Worm (Caenorhabditis elegans) whole organism, young adult: Measurements from ENCODE around the gene Y69A2AR.24.

Experiments used
- B0019.2 ChIP-seq: fragments of 200-800 bp; sonication (Bioruptor generic); conservative IDR thresholded peaks from 2 replicates; pipeline ENCODE4 v1.3.6; 2022; ENCODE audit warnings: missing genetic modification reagents, missing genetic modification characterization, missing compliant biosample characterization
- B0035.1 ChIP-seq: sonication (generic microtip); optimal IDR thresholded peaks from 2 replicates; lab custom pipeline; 2016; ENCODE audit warnings: missing genetic modification characterization, mild to moderate bottlenecking, missing compliant biosample characterization, missing genotype, missing genetic modification reagents
- C06A6.2 ChIP-seq: fragments of 200-800 bp; sonication (Bioruptor generic); conservative IDR thresholded peaks from 2 replicates; pipeline ENCODE4 v1.3.6; 2022; ENCODE audit warnings: missing genetic modification characterization, missing compliant biosample characterization
- C17E4.6 ChIP-seq: fragments of 200-800 bp; sonication (Bioruptor generic); IDR thresholded peaks from 2 replicates; pipeline ENCODE4 v1.3.6; 2022; ENCODE audit warnings: missing genetic modification reagents, missing genetic modification characterization, missing compliant biosample characterization
- F33H1.4 ChIP-seq: fragments of 200-800 bp; sonication (Bioruptor generic); IDR thresholded peaks from 2 replicates; pipeline ENCODE4 v1.3.6; 2022; ENCODE audit warnings: missing genetic modification reagents, missing genetic modification characterization, missing compliant biosample characterization
- F39B2.1 ChIP-seq: fragments of 200-800 bp; sonication (Bioruptor generic); IDR thresholded peaks from 2 replicates; pipeline ENCODE4 v1.3.6; 2022; ENCODE audit warnings: missing genetic modification reagents, missing genetic modification characterization, missing compliant biosample characterization
- F55B11.4 ChIP-seq: sonication (generic microtip); optimal IDR thresholded peaks from 2 replicates; lab custom pipeline; 2016; ENCODE audit warnings: missing compliant biosample characterization, missing genetic modification characterization, borderline replicate concordance; ENCODE audit not compliant: insufficient read depth
- F57C9.4 ChIP-seq: sonication (generic microtip); optimal IDR thresholded peaks from 2 replicates; lab custom pipeline; 2017; ENCODE audit warnings: mild to moderate bottlenecking, missing genetic modification characterization, missing compliant biosample characterization
- T26A5.8 ChIP-seq: sonication (generic microtip); optimal IDR thresholded peaks from 2 replicates; lab custom pipeline; 2016; ENCODE audit warnings: missing genetic modification characterization, missing compliant biosample characterization
- Y56A3A.18 ChIP-seq: fragments of 200-800 bp; sonication (Bioruptor generic); IDR thresholded peaks from 2 replicates; pipeline ENCODE4 v1.3.6; 2022; ENCODE audit warnings: missing genetic modification reagents, missing genetic modification characterization, missing compliant biosample characterization
- Y67H2A.10 ChIP-seq: fragments of 200-800 bp; sonication (Bioruptor generic); conservative IDR thresholded peaks from 2 replicates; pipeline ENCODE4 v1.3.6; 2022; ENCODE audit warnings: missing genetic modification reagents, missing genetic modification characterization, missing compliant biosample characterization
- ZK185.1 ChIP-seq: sonication (generic microtip); optimal IDR thresholded peaks from 2 replicates; lab custom pipeline; 2016; ENCODE audit warnings: mild to moderate bottlenecking, missing genetic modification characterization, missing compliant biosample characterization; ENCODE audit not compliant: poor library complexity, severe bottlenecking
- akir-1 ChIP-seq: fragments of 200-800 bp; sonication (Bioruptor generic); optimal IDR thresholded peaks from 2 replicates; lab custom pipeline; 2018; ENCODE audit warnings: mild to moderate bottlenecking, missing genetic modification characterization, moderate library complexity, missing compliant biosample characterization
- aptf-3 ChIP-seq: fragments of 200-800 bp; sonication (Bioruptor generic); IDR thresholded peaks from 2 replicates; pipeline ENCODE4 v1.3.6; 2022; ENCODE audit warnings: missing genetic modification characterization, missing compliant biosample characterization
- attf-5 ChIP-seq: fragments of 200-800 bp; sonication (Bioruptor generic); optimal IDR thresholded peaks from 2 replicates; lab custom pipeline; 2018; ENCODE audit warnings: mild to moderate bottlenecking, missing genetic modification characterization, missing compliant biosample characterization
- ceh-40 ChIP-seq: fragments of 200-800 bp; sonication (Bioruptor generic); IDR thresholded peaks from 2 replicates; pipeline ENCODE4 v1.3.6; 2022; ENCODE audit warnings: missing genetic modification characterization, missing compliant biosample characterization
- ceh-79 ChIP-seq: sonication (generic microtip); optimal IDR thresholded peaks from 2 replicates; lab custom pipeline; 2017; ENCODE audit warnings: mild to moderate bottlenecking, missing genetic modification characterization, missing compliant biosample characterization
- chd-7 ChIP-seq: sonication (generic microtip); optimal IDR thresholded peaks from 2 replicates; lab custom pipeline; 2016; ENCODE audit warnings: mild to moderate bottlenecking, missing genetic modification characterization, moderate library complexity, missing compliant biosample characterization
- dpl-1 ChIP-seq: fragments of 150-350 bp; optimal IDR thresholded peaks from 2 replicates; lab custom pipeline; 2014; ENCODE audit warnings: missing biosample characterization, missing genetic modification reagents, missing genetic modification characterization
- efl-1 ChIP-seq: fragments of 150-350 bp; optimal IDR thresholded peaks from 2 replicates; lab custom pipeline; 2014; ENCODE audit warnings: missing biosample characterization, missing genetic modification reagents, missing genetic modification characterization
- ekl-4 ChIP-seq: fragments of 200-800 bp; sonication (Bioruptor generic); IDR thresholded peaks from 2 replicates; pipeline ENCODE4 v1.3.6; 2022; ENCODE audit warnings: missing genetic modification reagents, missing genetic modification characterization, missing compliant biosample characterization
- him-1 ChIP-seq: sonication (generic microtip); optimal IDR thresholded peaks from 2 replicates; lab custom pipeline; 2016; ENCODE audit warnings: missing genotype, missing genetic modification reagents, missing genetic modification characterization, missing compliant biosample characterization
- hlh-26 ChIP-seq: fragments of 200-800 bp; sonication (Bioruptor generic); conservative IDR thresholded peaks from 2 replicates; pipeline ENCODE4 v1.3.6; 2022; ENCODE audit warnings: missing genetic modification reagents, missing genetic modification characterization, missing compliant biosample characterization
- hsf-1 ChIP-seq: fragments of 200-800 bp; sonication (Bioruptor generic); IDR thresholded peaks from 2 replicates; pipeline ENCODE4 v1.3.6; 2022; ENCODE audit warnings: missing genetic modification reagents, missing genetic modification characterization, missing compliant biosample characterization
- lag-1 ChIP-seq: fragments of 200-800 bp; sonication (Bioruptor generic); IDR thresholded peaks from 2 replicates; pipeline ENCODE4 v1.3.6; 2022; ENCODE audit warnings: missing genetic modification reagents, missing genetic modification characterization, missing compliant biosample characterization
- lin-40 ChIP-seq: sonication (generic microtip); optimal IDR thresholded peaks from 2 replicates; lab custom pipeline; 2016; ENCODE audit warnings: missing genetic modification characterization, mild to moderate bottlenecking, missing compliant biosample characterization, missing genotype, missing genetic modification reagents
- lin-54 ChIP-seq: fragments of 200-800 bp; sonication (Bioruptor generic); optimal IDR thresholded peaks from 2 replicates; lab custom pipeline; 2018; ENCODE audit warnings: mild to moderate bottlenecking, missing genetic modification characterization, missing compliant biosample characterization
- lir-1 ChIP-seq: fragments of 200-800 bp; sonication (Bioruptor generic); conservative IDR thresholded peaks from 2 replicates; pipeline ENCODE4 v1.3.6; 2022; ENCODE audit warnings: missing genetic modification reagents, missing genetic modification characterization, missing compliant biosample characterization
- madf-10 ChIP-seq: sonication (generic microtip); optimal IDR thresholded peaks from 2 replicates; lab custom pipeline; 2016; ENCODE audit warnings: mild to moderate bottlenecking, missing genetic modification characterization, missing compliant biosample characterization
- mcd-1 ChIP-seq: fragments of 200-800 bp; sonication (Bioruptor generic); IDR thresholded peaks from 2 replicates; pipeline ENCODE4 v1.3.6; 2022; ENCODE audit warnings: missing genetic modification reagents, missing genetic modification characterization, missing compliant biosample characterization
- mel-28 ChIP-seq: sonication (generic microtip); optimal IDR thresholded peaks from 2 replicates; lab custom pipeline; 2016; ENCODE audit warnings: borderline replicate concordance, mild to moderate bottlenecking, missing genetic modification characterization, missing compliant biosample characterization
- mxl-1 ChIP-seq: sonication (generic microtip); optimal IDR thresholded peaks from 2 replicates; lab custom pipeline; 2016; ENCODE audit warnings: missing genetic modification characterization, missing compliant biosample characterization
- nhr-27 ChIP-seq: fragments of 200-800 bp; sonication (Bioruptor generic); optimal IDR thresholded peaks from 2 replicates; lab custom pipeline; 2018; ENCODE audit warnings: mild to moderate bottlenecking, missing genetic modification characterization, moderate library complexity, missing compliant biosample characterization
- nhr-80 ChIP-seq: sonication (generic microtip); optimal IDR thresholded peaks from 2 replicates; lab custom pipeline; 2016; ENCODE audit warnings: missing genetic modification characterization, missing compliant biosample characterization
- pbrm-1 ChIP-seq: fragments of 200-800 bp; sonication (Bioruptor generic); IDR thresholded peaks from 2 replicates; pipeline ENCODE4 v1.3.6; 2022; ENCODE audit warnings: missing genetic modification reagents, missing genetic modification characterization, missing compliant biosample characterization
- pha-4 ChIP-seq: fragments of 150-350 bp; sonication (generic microtip); optimal IDR thresholded peaks from 2 replicates; lab custom pipeline; 2014; ENCODE audit warnings: missing biosample characterization, missing genetic modification reagents, missing genetic modification characterization
- rpc-1 ChIP-seq, 2 experiments: fragments of 150-350 bp in 1 of 2; sonication (generic microtip) in 1 of 2; optimal IDR thresholded peaks; 2 replicates each; lab custom pipeline; 2014 to 2018; ENCODE audit warnings: missing biosample characterization in 1 of 2, missing genetic modification characterization in 1 of 2, missing genetic modification reagents in 1 of 2, missing genotype in 1 of 2
- sdz-38 ChIP-seq: sonication (generic microtip); optimal IDR thresholded peaks from 2 replicates; lab custom pipeline; 2016; ENCODE audit warnings: missing genotype, missing genetic modification characterization, missing compliant biosample characterization
- snpc-1.1 ChIP-seq: sonication (generic microtip); optimal IDR thresholded peaks from 2 replicates; lab custom pipeline; 2017; ENCODE audit warnings: missing genetic modification characterization, mild to moderate bottlenecking, missing compliant biosample characterization, antibody characterized with exemption, moderate library complexity, missing genotype, missing genetic modification reagents; ENCODE audit not compliant: insufficient read depth
- snpc-3.4 ChIP-seq: sonication (generic microtip); optimal IDR thresholded peaks from 2 replicates; lab custom pipeline; 2017; ENCODE audit warnings: missing genetic modification characterization, mild to moderate bottlenecking, missing compliant biosample characterization, antibody characterized with exemption, moderate library complexity, missing genotype, missing genetic modification reagents
- somi-1 ChIP-seq: fragments of 200-800 bp; sonication (Bioruptor generic); optimal IDR thresholded peaks from 2 replicates; lab custom pipeline; 2018; ENCODE audit warnings: mild to moderate bottlenecking, missing genetic modification characterization, missing compliant biosample characterization
- sptf-2 ChIP-seq: fragments of 200-800 bp; sonication (Bioruptor generic); optimal IDR thresholded peaks from 2 replicates; lab custom pipeline; 2018; ENCODE audit warnings: mild to moderate bottlenecking, missing genetic modification characterization, missing compliant biosample characterization
- tlf-1 ChIP-seq: fragments of 200-800 bp; sonication (Bioruptor generic); optimal IDR thresholded peaks from 2 replicates; lab custom pipeline; 2018; ENCODE audit warnings: mild to moderate bottlenecking, missing genetic modification characterization, missing compliant biosample characterization
- zim-3 ChIP-seq: sonication (generic microtip); optimal IDR thresholded peaks from 2 replicates; lab custom pipeline; 2017; ENCODE audit warnings: mild to moderate bottlenecking, missing genetic modification characterization, moderate library complexity, missing compliant biosample characterization
- ztf-18 ChIP-seq: sonication (generic microtip); optimal IDR thresholded peaks from 2 replicates; lab custom pipeline; 2016; ENCODE audit warnings: missing genotype, mild to moderate bottlenecking, missing genetic modification characterization, missing compliant biosample characterization
- ztf-22 ChIP-seq: fragments of 200-800 bp; sonication (Bioruptor generic); optimal IDR thresholded peaks from 2 replicates; lab custom pipeline; 2018; ENCODE audit warnings: mild to moderate bottlenecking, missing genetic modification characterization, moderate library complexity, missing compliant biosample characterization
- ztf-25 ChIP-seq: fragments of 200-800 bp; sonication (Bioruptor generic); IDR thresholded peaks from 2 replicates; pipeline ENCODE4 v1.3.6; 2022; ENCODE audit warnings: missing genetic modification reagents, missing genetic modification characterization, missing compliant biosample characterization
- ztf-28 ChIP-seq: fragments of 200-800 bp; sonication (Bioruptor generic); IDR thresholded peaks from 2 replicates; pipeline ENCODE4 v1.3.6; 2022; ENCODE audit warnings: missing genetic modification reagents, missing genetic modification characterization, missing compliant biosample characterization
- ztf-3 ChIP-seq: fragments of 200-800 bp; sonication (Bioruptor generic); optimal IDR thresholded peaks from 2 replicates; lab custom pipeline; 2018; ENCODE audit warnings: mild to moderate bottlenecking, missing genetic modification characterization, missing compliant biosample characterization

Y69A2AR.24 gene

DNA sequence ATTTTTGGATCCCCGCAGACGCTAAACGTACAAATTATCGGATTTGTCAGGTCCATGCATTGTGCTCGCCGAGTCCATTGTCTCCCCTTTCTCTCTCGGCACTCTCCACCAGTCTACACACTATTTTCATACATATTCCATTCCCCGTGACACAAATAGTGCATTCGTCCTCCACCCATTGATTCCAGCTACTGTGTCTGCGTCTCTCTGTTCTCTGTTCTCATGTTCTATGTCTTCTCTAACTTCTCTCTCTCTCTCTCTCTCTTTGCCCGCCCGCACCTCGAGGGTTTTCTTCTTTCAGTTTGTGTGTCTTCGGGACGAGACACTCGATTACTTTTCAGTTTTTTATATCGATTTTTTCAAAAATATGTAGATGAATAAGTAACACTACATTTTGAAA lies 35.8 kb upstream of the Y69A2AR.24 start (continued):
- no peak for TF ChIP-seq sdz-38 (tag; lab: Kevin White, UChicago)
- TF ChIP-seq Y56A3A.18: no peak
- no peak for TF ChIP-seq B0019.2
- TF ChIP-seq zim-3: no peak
- peak; percentile 44 for TF ChIP-seq somi-1 (GFP tag; lab: Kevin White, UChicago)
- TF ChIP-seq ekl-4 (GFP tag; lab: Robert Waterston, UW): 0 out of 2 replicates have a peak, but pooled peaks have one; percentile 45
- no peak for TF ChIP-seq hsf-1
- TF ChIP-seq C06A6.2: 0 out of 2 replicates have a peak, but pooled peaks have one; percentile 42
- TF ChIP-seq nhr-27 (tag; lab: Kevin White, UChicago): no peak
- no peak for TF ChIP-seq T26A5.8 (tag; lab: Kevin White, UChicago)
- TF ChIP-seq ztf-18 (tag; lab: Kevin White, UChicago): peak; percentile 15
- TF ChIP-seq ztf-3: no peak
- no peak for TF ChIP-seq ceh-79 (tag; lab: Kevin White, UChicago)
- TF ChIP-seq lir-1: no peak
- no peak for TF ChIP-seq C17E4.6 (GFP tag; lab: Robert Waterston, UW)
- TF ChIP-seq ZK185.1 (tag; lab: Kevin White, UChicago): no peak
- no peak for TF ChIP-seq F55B11.4
- TF ChIP-seq hlh-26 (GFP tag; lab: Robert Waterston, UW): no peak
- TF ChIP-seq snpc-1.1 (tag; lab: Kevin White, UChicago): no peak
- peak; percentile 21 for TF ChIP-seq pha-4 (tag; lab: Kevin White, UChicago)
- no peak for TF ChIP-seq ztf-28 (GFP tag; lab: Robert Waterston, UW)
- TF ChIP-seq pbrm-1 (GFP tag; lab: Robert Waterston, UW): peak; percentile 76
- TF ChIP-seq chd-7 (tag; lab: Kevin White, UChicago): no peak
- no peak for TF ChIP-seq him-1 (tag; lab: Kevin White, UChicago)
- peak; percentile 47 for TF ChIP-seq tlf-1 (GFP tag; lab: Kevin White, UChicago)
- no peak for TF ChIP-seq lag-1 (GFP tag; lab: Robert Waterston, UW)
- TF ChIP-seq aptf-3: no peak
- no peak for TF ChIP-seq F57C9.4 (tag; lab: Kevin White, UChicago)
- no peak for TF ChIP-seq mel-28 (tag; lab: Kevin White, UChicago)
- peak; percentile 73 for TF ChIP-seq nhr-80 (tag; lab: Kevin White, UChicago)
- no peak for TF ChIP-seq akir-1 (GFP tag; lab: Kevin White, UChicago)
- no peak for TF ChIP-seq ztf-22 (GFP tag; lab: Kevin White, UChicago)
- TF ChIP-seq snpc-3.4: no peak
- TF ChIP-seq rpc-1 (optimal IDR thresholded peaks at IDR 0.05; lab: Kevin White, UChicago): no peak
- no peak for TF ChIP-seq rpc-1 (tag; optimal IDR thresholded peaks at IDR 0.05; lab: Kevin White, UChicago)
- no peak for TF ChIP-seq F39B2.1 (GFP tag; lab: Robert Waterston, UW)
- 0 out of 2 replicates have a peak, but pooled peaks have one; percentile 14 for TF ChIP-seq F33H1.4 (GFP tag; lab: Robert Waterston, UW)
- peak; percentile 19 for TF ChIP-seq madf-10 (tag; lab: Kevin White, UChicago)
- no peak for TF ChIP-seq efl-1 (GFP tag; lab: Kevin White, UChicago)
- no peak for TF ChIP-seq ztf-25 (GFP tag; lab: Robert Waterston, UW)
- peak; percentile 70 for TF ChIP-seq mcd-1 (GFP tag; lab: Robert Waterston, UW)
- TF ChIP-seq lin-40 (tag; lab: Kevin White, UChicago): peak; percentile 73
- TF ChIP-seq dpl-1 (GFP tag; lab: Kevin White, UChicago): no peak
- no peak for TF ChIP-seq mxl-1 (tag; lab: Kevin White, UChicago)
- no peak for TF ChIP-seq Y67H2A.10 (GFP tag; lab: Robert Waterston, UW)
- TF ChIP-seq B0035.1 (tag; lab: Kevin White, UChicago): no peak
- no peak for TF ChIP-seq ceh-40 (GFP tag; lab: Robert Waterston, UW)
- no peak for TF ChIP-seq sptf-2 (GFP tag; lab: Kevin White, UChicago)
- peak; percentile 43 for TF ChIP-seq lin-54 (GFP tag; lab: Kevin White, UChicago)
- peak; percentile 85 for TF ChIP-seq attf-5 (GFP tag; lab: Kevin White, UChicago)
